Worm (Caenorhabditis elegans) whole organism, L2 larva: ENCODE data around the gene F23F1.6.

Source experiments
- C34F6.9 ChIP-seq: fragments of 150-350 bp; optimal IDR thresholded peaks from 2 replicates; lab custom pipeline; 2014; ENCODE audit warnings: missing biosample characterization, missing genetic modification characterization
- R02D3.7 ChIP-seq: fragments of 150-350 bp; optimal IDR thresholded peaks from 2 replicates; lab custom pipeline; 2014; ENCODE audit warnings: missing biosample characterization, missing genetic modification characterization
- ZK546.5 ChIP-seq: sonication (generic microtip); optimal IDR thresholded peaks from 2 replicates; lab custom pipeline; 2017; ENCODE audit warnings: missing biosample characterization, missing genetic modification characterization
- alr-1 ChIP-seq: fragments of 150-350 bp; optimal IDR thresholded peaks from 2 replicates; lab custom pipeline; 2014; ENCODE audit warnings: missing biosample characterization, missing genetic modification characterization
- ama-1 ChIP-seq: fragments of 150-350 bp; optimal IDR thresholded peaks from 2 replicates; lab custom pipeline; 2018; ENCODE audit warnings: inconsistent platforms
- blmp-1 ChIP-seq: sonication (generic microtip); optimal IDR thresholded peaks from 2 replicates; lab custom pipeline; 2017; ENCODE audit warnings: missing genetic modification characterization, mild to moderate bottlenecking, missing compliant biosample characterization, antibody characterized with exemption, moderate library complexity; ENCODE audit not compliant: insufficient read depth
- ceh-16 ChIP-seq: fragments of 150-350 bp; optimal IDR thresholded peaks from 2 replicates; lab custom pipeline; 2014; ENCODE audit warnings: missing biosample characterization, missing genetic modification characterization
- ceh-82 ChIP-seq: fragments of 150-350 bp; optimal IDR thresholded peaks from 2 replicates; lab custom pipeline; 2014; ENCODE audit warnings: missing biosample characterization, missing genetic modification characterization
- crh-2 ChIP-seq: sonication (generic microtip); optimal IDR thresholded peaks from 2 replicates; lab custom pipeline; 2017; ENCODE audit warnings: missing biosample characterization, missing genetic modification characterization
- elt-1 ChIP-seq: fragments of 150-350 bp; optimal IDR thresholded peaks from 2 replicates; lab custom pipeline; 2014; ENCODE audit warnings: missing biosample characterization, missing genetic modification characterization
- fos-1 ChIP-seq: fragments of 150-350 bp; optimal IDR thresholded peaks from 2 replicates; lab custom pipeline; 2014; ENCODE audit warnings: missing biosample characterization, missing genetic modification characterization
- gmeb-1 ChIP-seq: fragments of 150-350 bp; optimal IDR thresholded peaks from 2 replicates; lab custom pipeline; 2014; ENCODE audit warnings: missing biosample characterization, missing genetic modification characterization
- lin-11 ChIP-seq: fragments of 150-350 bp; sonication (generic microtip); optimal IDR thresholded peaks from 2 replicates; lab custom pipeline; 2014; ENCODE audit warnings: missing biosample characterization, missing genetic modification characterization, inconsistent platforms, mixed read lengths
- lin-13 ChIP-seq: fragments of 150-350 bp; optimal IDR thresholded peaks from 2 replicates; lab custom pipeline; 2014; ENCODE audit warnings: missing biosample characterization, missing genetic modification reagents, missing genetic modification characterization
- lsy-2 ChIP-seq, 2 experiments: fragments of 150-350 bp in 1 of 2; sonication (generic microtip) in 1 of 2; optimal IDR thresholded peaks; 2 replicates each; lab custom pipeline; 2014 to 2017; ENCODE audit warnings: missing biosample characterization in 2 of 2, missing genetic modification characterization in 2 of 2
- mab-5 ChIP-seq: fragments of 150-350 bp; optimal IDR thresholded peaks from 2 replicates; lab custom pipeline; 2014; ENCODE audit warnings: missing biosample characterization, missing genetic modification characterization
- nhr-10 ChIP-seq: sonication (generic microtip); optimal IDR thresholded peaks from 2 replicates; lab custom pipeline; 2017; ENCODE audit warnings: missing biosample characterization, missing genetic modification characterization
- nhr-11 ChIP-seq: fragments of 150-350 bp; optimal IDR thresholded peaks from 2 replicates; lab custom pipeline; 2014; ENCODE audit warnings: missing biosample characterization, missing genetic modification characterization
- nhr-12 ChIP-seq: fragments of 150-350 bp; optimal IDR thresholded peaks from 2 replicates; lab custom pipeline; 2014; ENCODE audit warnings: missing biosample characterization, missing genetic modification characterization
- nhr-129 ChIP-seq: fragments of 150-350 bp; optimal IDR thresholded peaks from 2 replicates; lab custom pipeline; 2014; ENCODE audit warnings: missing biosample characterization, missing genetic modification characterization
- nhr-21 ChIP-seq: fragments of 150-350 bp; optimal IDR thresholded peaks from 2 replicates; lab custom pipeline; 2014; ENCODE audit warnings: missing biosample characterization, missing genetic modification characterization
- nhr-23 ChIP-seq: fragments of 150-350 bp; optimal IDR thresholded peaks from 2 replicates; lab custom pipeline; 2014; ENCODE audit warnings: missing biosample characterization, missing genetic modification reagents, missing genetic modification characterization
- nhr-237 ChIP-seq: fragments of 150-350 bp; optimal IDR thresholded peaks from 2 replicates; lab custom pipeline; 2014; ENCODE audit warnings: missing biosample characterization, missing genetic modification characterization
- nhr-25 ChIP-seq: fragments of 150-350 bp; sonication (generic microtip); optimal IDR thresholded peaks from 3 replicates; lab custom pipeline; 2014; ENCODE audit warnings: missing biosample characterization, missing genetic modification characterization
- nhr-6 ChIP-seq: fragments of 150-350 bp; optimal IDR thresholded peaks from 2 replicates; lab custom pipeline; 2014; ENCODE audit warnings: missing biosample characterization, missing genetic modification characterization
- nhr-77 ChIP-seq: fragments of 150-350 bp; optimal IDR thresholded peaks from 2 replicates; lab custom pipeline; 2014; ENCODE audit warnings: missing biosample characterization, missing genetic modification characterization
- peb-1 ChIP-seq: fragments of 150-350 bp; optimal IDR thresholded peaks from 2 replicates; lab custom pipeline; 2014; ENCODE audit warnings: missing biosample characterization, missing genetic modification characterization
- sma-3 ChIP-seq: sonication (generic microtip); optimal IDR thresholded peaks from 2 replicates; lab custom pipeline; 2016; ENCODE audit warnings: missing genetic modification reagents, missing genetic modification characterization, missing compliant biosample characterization
- sma-9 ChIP-seq, 2 experiments: fragments of 150-350 bp in 1 of 2; sonication (generic microtip) in 1 of 2; optimal IDR thresholded peaks; 2 replicates each; lab custom pipeline; 2014 to 2016; ENCODE audit warnings: missing genetic modification characterization in 2 of 2, mild to moderate bottlenecking in 1 of 2, missing biosample characterization in 1 of 2, missing compliant biosample characterization in 1 of 2, missing genetic modification reagents in 1 of 2, moderate library complexity in 1 of 2
- snpc-4 ChIP-seq: fragments of 150-350 bp; optimal IDR thresholded peaks from 2 replicates; lab custom pipeline; 2014; ENCODE audit warnings: missing biosample characterization, missing genetic modification characterization
- unc-55 ChIP-seq: fragments of 150-350 bp; sonication (generic microtip); optimal IDR thresholded peaks from 3 replicates; lab custom pipeline; 2014; ENCODE audit warnings: missing biosample characterization, missing genetic modification reagents, missing genetic modification characterization
- zag-1 ChIP-seq: fragments of 150-350 bp; optimal IDR thresholded peaks from 2 replicates; lab custom pipeline; 2014; ENCODE audit warnings: missing biosample characterization, missing genetic modification characterization
- ztf-1 ChIP-seq: fragments of 200-800 bp; sonication (Bioruptor generic); conservative IDR thresholded peaks from 2 replicates; pipeline ENCODE4 v1.3.6; 2022; ENCODE audit warnings: missing genetic modification characterization, missing compliant biosample characterization
- ztf-11 ChIP-seq: sonication (generic microtip); optimal IDR thresholded peaks from 2 replicates; lab custom pipeline; 2017; ENCODE audit warnings: missing biosample characterization, missing genetic modification characterization
- ztf-4 ChIP-seq: fragments of 150-350 bp; optimal IDR thresholded peaks from 2 replicates; lab custom pipeline; 2014; ENCODE audit warnings: missing biosample characterization, missing genetic modification characterization

Gene F23F1.6

DNA sequence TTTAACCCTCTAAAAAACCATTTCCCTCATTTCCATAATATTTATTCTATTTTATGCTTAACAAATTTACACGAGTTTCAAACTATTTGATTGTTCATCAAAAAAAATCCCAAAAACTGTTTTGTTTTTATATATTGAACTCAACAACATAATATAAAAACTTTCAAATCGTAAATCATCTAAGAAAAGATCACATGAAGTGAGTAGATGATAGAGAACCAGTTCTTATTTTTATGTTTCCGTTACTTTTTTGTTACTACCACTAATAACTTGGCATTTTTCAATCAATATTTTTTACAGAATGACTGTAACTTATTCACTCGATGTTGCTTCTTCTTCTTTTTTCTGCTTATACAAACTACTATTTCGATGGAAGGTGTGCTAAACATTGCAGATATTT, 24.4 kb downstream of the F23F1.6 start, which contains the start of gene best-3:
best-3 (plus strand) TSS at position 301 of the 400 bp plus-strand sequence.
- TF ChIP-seq ztf-4 (no peak), unc-55 (no peak), nhr-6 (tag; lab: Kevin White, UChicago) (no peak), ztf-1 (no peak), zag-1 (tag; lab: Kevin White, UChicago) (no peak), lsy-2 (tag; optimal IDR thresholded peaks at IDR 0.05; lab: Kevin White, UChicago) (no peak), blmp-1 (tag; lab: Kevin White, UChicago) (no peak), R02D3.7 (tag; lab: Kevin White, UChicago) (no peak), nhr-129 (tag; lab: Kevin White, UChicago) (no peak), nhr-11 (tag; lab: Kevin White, UChicago) (no peak), gmeb-1 (tag; lab: Kevin White, UChicago) (no peak), nhr-21 (tag; lab: Kevin White, UChicago) (no peak), snpc-4 (no peak), C34F6.9 (tag; lab: Kevin White, UChicago) (no peak), nhr-10 (tag; lab: Kevin White, UChicago) (no peak), nhr-23 (tag; lab: Kevin White, UChicago) (no peak), ceh-16 (tag; lab: Kevin White, UChicago) (no peak), ZK546.5 (tag; lab: Kevin White, UChicago) (no peak)
- TF ChIP-seq, all 48 proteins: peak for 0

DNA sequence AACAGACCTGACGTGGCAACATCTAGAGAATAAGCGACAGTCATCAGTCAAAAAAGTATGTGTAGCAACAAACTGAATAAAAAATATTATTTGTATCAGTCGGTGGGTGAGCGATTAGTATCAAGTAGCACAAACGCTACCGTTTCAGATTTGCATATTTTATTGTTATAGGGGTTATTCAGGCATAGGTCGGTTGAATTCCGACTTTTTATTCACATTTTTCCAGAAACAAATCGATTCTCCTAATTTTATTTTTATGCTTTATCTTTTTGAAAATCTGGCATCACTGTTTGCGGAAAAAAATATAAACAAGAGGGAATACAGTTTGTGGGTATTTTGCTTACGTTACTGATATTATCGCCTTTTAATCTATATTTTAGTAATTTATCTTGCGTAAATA, 25.3 kb downstream of the F23F1.6 start, which contains the start of gene best-4:
best-4 (minus strand) TSS at position 101 of the 400 bp plus-strand sequence.
- TF ChIP-seq snpc-4 (no peak), unc-55 (no peak), crh-2 (no peak), sma-3 (GFP tag; lab: Kevin White, UChicago) (no peak), ztf-11 (tag; lab: Kevin White, UChicago) (no peak), nhr-21 (tag; lab: Kevin White, UChicago) (no peak), nhr-11 (tag; lab: Kevin White, UChicago) (no peak), ztf-1 (no peak), nhr-10 (tag; lab: Kevin White, UChicago) (no peak), fos-1 (tag; lab: Kevin White, UChicago) (no peak), lin-11 (no peak), alr-1 (no peak), nhr-237 (tag; lab: Kevin White, UChicago) (no peak), gmeb-1 (tag; lab: Kevin White, UChicago) (no peak), nhr-12 (no peak), nhr-25 (no peak)

DNA sequence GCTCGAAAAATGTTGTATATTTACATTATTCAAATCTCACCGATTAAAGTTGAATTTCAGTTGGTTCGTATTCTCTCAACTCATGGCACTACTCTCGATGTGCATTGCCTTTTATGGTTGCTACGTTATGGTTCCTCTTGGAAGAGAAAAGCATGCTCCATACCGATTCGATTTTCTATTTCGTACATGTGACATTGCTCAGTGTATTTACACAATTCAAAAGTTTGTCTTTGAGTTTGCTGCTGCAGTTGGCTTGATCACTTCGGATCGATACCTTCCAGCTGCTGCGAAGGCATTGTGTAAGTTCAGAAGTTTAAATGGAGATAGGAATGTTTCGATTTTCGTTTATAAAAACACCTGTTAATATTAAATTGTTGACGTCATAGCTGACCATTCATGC, 28.9 kb downstream of the F23F1.6 start:
- TF ChIP-seq ztf-4 (no peak), nhr-6 (tag; lab: Kevin White, UChicago) (peak; percentile 88)
- TF ChIP-seq, all 48 proteins: peak for 1

DNA sequence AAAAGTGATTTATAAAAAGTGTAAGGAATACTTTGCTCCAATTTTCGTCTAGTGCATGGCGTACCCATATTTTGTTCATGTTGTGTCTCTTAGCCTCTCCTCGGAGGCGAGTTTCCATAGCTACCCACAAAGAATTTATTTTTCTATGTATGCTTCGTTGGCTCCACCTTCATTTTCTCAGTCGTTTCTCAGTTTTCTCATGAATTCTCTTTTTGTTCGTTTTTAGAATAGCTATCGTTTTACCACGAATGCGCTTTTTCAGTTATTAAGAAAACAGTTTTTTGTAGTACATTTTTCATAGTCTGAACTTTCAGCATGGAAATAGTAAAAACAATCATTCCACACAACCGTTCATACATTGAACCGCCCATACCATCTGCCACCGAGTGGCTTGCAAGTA, 30.8 kb downstream of the F23F1.6 start, which contains the start of gene osta-1:
osta-1 (plus strand) TSS at position 309 of the 400 bp plus-strand sequence.
- TF ChIP-seq alr-1 (no peak), lsy-2 (tag; optimal IDR thresholded peaks at IDR 0.05; lab: Kevin White, UChicago) (no peak), unc-55 (no peak), ztf-11 (tag; lab: Kevin White, UChicago) (no peak), mab-5 (no peak), nhr-6 (tag; lab: Kevin White, UChicago) (peak; percentile 87), sma-3 (GFP tag; lab: Kevin White, UChicago) (no peak), snpc-4 (no peak)

DNA sequence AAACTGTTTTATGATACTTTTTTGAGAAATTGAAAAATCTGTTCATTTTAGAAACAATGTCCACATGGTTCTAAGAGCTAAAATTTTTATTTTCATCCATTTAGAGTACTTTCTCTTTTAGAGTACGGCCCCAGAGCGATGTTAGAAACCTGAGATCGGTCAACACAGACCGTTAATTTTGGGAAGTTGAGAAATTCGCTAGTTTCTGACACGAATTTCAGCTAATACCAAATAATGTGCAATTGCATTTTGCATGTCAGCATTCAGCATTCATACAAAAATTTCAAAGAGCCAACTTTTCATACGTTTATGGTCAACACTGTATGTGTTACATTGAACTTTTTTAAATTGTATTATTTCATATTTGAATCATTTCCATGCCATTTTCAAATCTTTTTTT, 32.3 kb downstream of the F23F1.6 start:
- TF ChIP-seq nhr-21 (tag; lab: Kevin White, UChicago) (no peak), lin-13 (GFP tag; lab: Kevin White, UChicago) (no peak), lsy-2 (tag; optimal IDR thresholded peaks at IDR 0.05; lab: Kevin White, UChicago) (no peak), ceh-82 (tag; lab: Kevin White, UChicago) (no peak), alr-1 (no peak), nhr-77 (tag; lab: Kevin White, UChicago) (no peak), ceh-16 (tag; lab: Kevin White, UChicago) (no peak), peb-1 (tag; lab: Kevin White, UChicago) (no peak), nhr-237 (tag; lab: Kevin White, UChicago) (no peak), fos-1 (tag; lab: Kevin White, UChicago) (no peak), nhr-10 (tag; lab: Kevin White, UChicago) (no peak), elt-1 (tag; lab: Kevin White, UChicago) (no peak), R02D3.7 (tag; lab: Kevin White, UChicago) (no peak), ama-1 (lab: Kevin White, UChicago) (no peak), ztf-11 (tag; lab: Kevin White, UChicago) (no peak), sma-9 (GFP tag; optimal IDR thresholded peaks at IDR 0.05; lab: Kevin White, UChicago) (no peak), sma-9 (tag; optimal IDR thresholded peaks at IDR 0.05; lab: Kevin White, UChicago) (no peak)
